Fruit fly (Drosophila melanogaster) whole organism, embryonic: Measurements from ENCODE around the gene CG1572.
A peak's percentile ranks its signal among the peaks of the same experiment; 100 is the strongest.

Experiments
- Antp ChIP-seq: fragments of 200-800 bp; sonication (Bioruptor generic); optimal IDR thresholded peaks from 3 replicates; lab custom pipeline; 2016; ENCODE audit warnings: missing biosample characterization, missing genetic modification characterization
- Atf3 ChIP-seq: fragments of 200-800 bp; sonication (Bioruptor generic); optimal IDR thresholded peaks from 3 replicates; lab custom pipeline; 2016; ENCODE audit warnings: missing biosample characterization, missing genetic modification characterization
- CG10147 ChIP-seq: fragments of 200-800 bp; sonication (Bioruptor generic); optimal IDR thresholded peaks from 2 replicates; lab custom pipeline; 2019; ENCODE audit warnings: missing biosample characterization, mild to moderate bottlenecking, missing genetic modification characterization, moderate library complexity
- CG1024 ChIP-seq: fragments of 200-800 bp; sonication (Bioruptor generic); IDR thresholded peaks from 2 replicates; pipeline ENCODE4 v1.3.6; 2022; ENCODE audit warnings: missing biosample characterization, missing genetic modification characterization
- CG10267 ChIP-seq: fragments of 200-800 bp; sonication (Bioruptor generic); optimal IDR thresholded peaks from 2 replicates; lab custom pipeline; 2018; ENCODE audit warnings: missing biosample characterization, mild to moderate bottlenecking, missing genetic modification characterization, moderate library complexity
- CG10366 ChIP-seq: fragments of 200-800 bp; sonication (Bioruptor generic); IDR thresholded peaks from 2 replicates; pipeline ENCODE4 v1.3.6; 2022; ENCODE audit warnings: missing biosample characterization, missing genetic modification characterization
- CG10654 ChIP-seq: fragments of 200-800 bp; sonication (Bioruptor generic); optimal IDR thresholded peaks from 2 replicates; lab custom pipeline; 2016; ENCODE audit warnings: missing biosample characterization, missing genetic modification characterization
- CG12155 ChIP-seq: fragments of 200-800 bp; sonication (Bioruptor generic); optimal IDR thresholded peaks from 3 replicates; lab custom pipeline; 2016; ENCODE audit warnings: missing biosample characterization, missing genetic modification characterization
- CG12769 ChIP-seq: fragments of 200-800 bp; sonication (Bioruptor generic); optimal IDR thresholded peaks from 2 replicates; lab custom pipeline; 2019; ENCODE audit warnings: missing biosample characterization, mild to moderate bottlenecking, missing genetic modification characterization, moderate library complexity
- CG14667 ChIP-seq: fragments of 200-800 bp; sonication (Bioruptor generic); IDR thresholded peaks from 2 replicates; pipeline ENCODE4 v1.3.6; 2022; ENCODE audit warnings: missing biosample characterization, missing genetic modification characterization
- CG15601 ChIP-seq: fragments of 200-800 bp; sonication (Bioruptor generic); optimal IDR thresholded peaks from 3 replicates; lab custom pipeline; 2019; ENCODE audit warnings: missing biosample characterization, mild to moderate bottlenecking, missing genetic modification characterization, moderate library complexity
- CG17186 ChIP-seq: fragments of 200-800 bp; sonication (Bioruptor generic); optimal IDR thresholded peaks from 3 replicates; lab custom pipeline; 2017; ENCODE audit warnings: missing biosample characterization, missing genetic modification reagents, missing genetic modification characterization
- CG18011 ChIP-seq: fragments of 200-800 bp; sonication (Bioruptor generic); optimal IDR thresholded peaks from 2 replicates; lab custom pipeline; 2017; ENCODE audit warnings: missing biosample characterization, missing genetic modification characterization, mild to moderate bottlenecking, moderate library complexity, missing genotype
- CG18262 ChIP-seq: fragments of 200-800 bp; optimal IDR thresholded peaks from 3 replicates; lab custom pipeline; 2019; ENCODE audit warnings: missing biosample characterization, mild to moderate bottlenecking, missing genetic modification characterization, moderate library complexity
- CG1832 ChIP-seq: fragments of 200-800 bp; sonication (Bioruptor generic); optimal IDR thresholded peaks from 2 replicates; lab custom pipeline; 2017; ENCODE audit warnings: missing biosample characterization, mild to moderate bottlenecking, missing genetic modification characterization, inconsistent platforms
- CG18476 ChIP-seq: fragments of 200-800 bp; sonication (Bioruptor generic); optimal IDR thresholded peaks from 2 replicates; lab custom pipeline; 2016; ENCODE audit warnings: missing biosample characterization, mild to moderate bottlenecking, missing genetic modification characterization
- CG3847 ChIP-seq: fragments of 200-800 bp; sonication (Bioruptor generic); IDR thresholded peaks from 2 replicates; pipeline ENCODE4 v1.3.6; 2022; ENCODE audit warnings: missing biosample characterization, missing genetic modification characterization
- CG4328 ChIP-seq: fragments of 200-800 bp; sonication (Bioruptor generic); optimal IDR thresholded peaks from 3 replicates; lab custom pipeline; 2017; ENCODE audit warnings: missing biosample characterization, missing genetic modification reagents, missing genetic modification characterization
- CG6654 ChIP-seq: fragments of 200-800 bp; sonication (Bioruptor generic); optimal IDR thresholded peaks from 2 replicates; lab custom pipeline; 2017; ENCODE audit warnings: missing biosample characterization, mild to moderate bottlenecking, missing genetic modification characterization
- CG6854 ChIP-seq: fragments of 200-800 bp; sonication (Bioruptor generic); optimal IDR thresholded peaks from 3 replicates; lab custom pipeline; 2017; ENCODE audit warnings: missing biosample characterization, mild to moderate bottlenecking, missing genetic modification characterization
- CG7839 ChIP-seq: fragments of 200-800 bp; sonication (Bioruptor generic); optimal IDR thresholded peaks from 3 replicates; lab custom pipeline; 2018; ENCODE audit warnings: missing biosample characterization, mild to moderate bottlenecking, missing genetic modification characterization, moderate library complexity
- CkIIα-i1 ChIP-seq: fragments of 200-800 bp; sonication (Bioruptor generic); IDR thresholded peaks from 2 replicates; pipeline ENCODE4 v1.3.6; 2022; ENCODE audit warnings: missing biosample characterization, missing genetic modification characterization
- Hr3 ChIP-seq: fragments of 200-800 bp; sonication (Bioruptor generic); optimal IDR thresholded peaks from 3 replicates; lab custom pipeline; 2016; ENCODE audit warnings: missing biosample characterization, missing genetic modification characterization
- Max ChIP-seq: fragments of 200-800 bp; sonication (Bioruptor generic); optimal IDR thresholded peaks from 2 replicates; lab custom pipeline; 2016; ENCODE audit warnings: missing biosample characterization, mild to moderate bottlenecking, missing genetic modification characterization
- Med ChIP-seq: fragments of 200-800 bp; sonication (Bioruptor generic); peaks from one replicate; lab custom pipeline; 2016; ENCODE audit warnings: missing biosample characterization, missing genetic modification characterization, mild to moderate bottlenecking, inconsistent platforms, moderate library complexity
- Mes4 ChIP-seq: fragments of 200-800 bp; sonication (Bioruptor generic); optimal IDR thresholded peaks from 2 replicates; lab custom pipeline; 2016; ENCODE audit warnings: missing biosample characterization, missing genetic modification characterization
- Mrtf ChIP-seq: fragments of 200-800 bp; sonication (Bioruptor generic); IDR thresholded peaks from 3 replicates; pipeline ENCODE4 v1.3.6; 2022; ENCODE audit warnings: missing biosample characterization, missing genetic modification characterization
- NC2α ChIP-seq: fragments of 200-800 bp; sonication (Bioruptor generic); optimal IDR thresholded peaks from 2 replicates; lab custom pipeline; 2016; ENCODE audit warnings: missing biosample characterization, missing genetic modification characterization
- Pdp1 ChIP-seq, 2 experiments: fragments of 200-800 bp; sonication (Bioruptor generic); optimal IDR thresholded peaks; 3 replicates each; lab custom pipeline; 2016; ENCODE audit warnings: missing biosample characterization in 2 of 2, missing genetic modification characterization in 2 of 2, mild to moderate bottlenecking in 1 of 2, moderate library complexity in 1 of 2
- abd-A ChIP-seq: fragments of 200-800 bp; sonication (Bioruptor generic); optimal IDR thresholded peaks from 3 replicates; lab custom pipeline; 2019; ENCODE audit warnings: missing biosample characterization, mild to moderate bottlenecking, missing genetic modification characterization, moderate library complexity
- btn ChIP-seq: fragments of 200-800 bp; sonication (Bioruptor generic); optimal IDR thresholded peaks from 2 replicates; lab custom pipeline; 2016; ENCODE audit warnings: missing biosample characterization, missing genetic modification characterization
- caup ChIP-seq: fragments of 200-800 bp; sonication (Bioruptor generic); optimal IDR thresholded peaks from 3 replicates; lab custom pipeline; 2017; ENCODE audit warnings: missing biosample characterization, mild to moderate bottlenecking, missing genetic modification characterization, moderate library complexity; ENCODE audit not compliant: severe bottlenecking
- crol ChIP-seq: fragments of 200-800 bp; sonication (Bioruptor generic); IDR thresholded peaks from 2 replicates; pipeline ENCODE4 v1.3.6; 2022; ENCODE audit warnings: missing biosample characterization, missing genetic modification characterization
- cwo ChIP-seq: fragments of 200-800 bp; sonication (Bioruptor generic); optimal IDR thresholded peaks from 3 replicates; lab custom pipeline; 2017; ENCODE audit warnings: missing biosample characterization, missing genetic modification characterization, mild to moderate bottlenecking, moderate library complexity, missing genetic modification reagents
- eve ChIP-seq, 2 experiments: fragments of >200 bp; optimal IDR thresholded peaks; 2 replicates each; lab custom pipeline; 2017; ENCODE audit warnings: missing biosample characterization in 2 of 2, missing genetic modification characterization in 2 of 2
- lola ChIP-seq, 3 experiments: fragments of >200 bp in 2 of 3; fragments of 200-800 bp in 1 of 3; sonication (Bioruptor generic) in 1 of 3; optimal IDR thresholded peaks; 2 replicates each; lab custom pipeline; 2017 to 2019; ENCODE audit warnings: missing biosample characterization in 3 of 3, missing genetic modification characterization in 3 of 3, mild to moderate bottlenecking in 1 of 3, moderate library complexity in 1 of 3
- mirr ChIP-seq: fragments of 200-800 bp; sonication (Bioruptor generic); optimal IDR thresholded peaks from 3 replicates; lab custom pipeline; 2018; ENCODE audit warnings: missing biosample characterization, mild to moderate bottlenecking, missing genetic modification characterization
- nerfin-1 ChIP-seq: fragments of 200-800 bp; sonication (Bioruptor generic); optimal IDR thresholded peaks from 3 replicates; lab custom pipeline; 2019; ENCODE audit warnings: missing biosample characterization, mild to moderate bottlenecking, missing genetic modification characterization, moderate library complexity
- nom ChIP-seq: fragments of 200-800 bp; sonication (Bioruptor generic); optimal IDR thresholded peaks from 2 replicates; lab custom pipeline; 2017; ENCODE audit warnings: missing biosample characterization, missing genetic modification characterization, mild to moderate bottlenecking, moderate library complexity, missing genetic modification reagents
- oc ChIP-seq: fragments of 200-800 bp; sonication (Bioruptor generic); optimal IDR thresholded peaks from 2 replicates; lab custom pipeline; 2018; ENCODE audit warnings: missing biosample characterization, mild to moderate bottlenecking, missing genetic modification characterization, moderate library complexity
- odd ChIP-seq: fragments of 200-800 bp; sonication (Bioruptor generic); optimal IDR thresholded peaks from 2 replicates; lab custom pipeline; 2017; ENCODE audit warnings: missing biosample characterization, mild to moderate bottlenecking, missing genetic modification characterization
- sisA ChIP-seq: fragments of 200-800 bp; sonication (Bioruptor generic); IDR thresholded peaks from 2 replicates; pipeline ENCODE4 v1.3.6; 2022; ENCODE audit warnings: missing biosample characterization, missing genetic modification characterization
- ssp ChIP-seq: fragments of 200-800 bp; sonication (Bioruptor generic); IDR thresholded peaks from 2 replicates; pipeline ENCODE4 v1.3.6; 2022; ENCODE audit warnings: missing biosample characterization, missing genetic modification characterization
- stc ChIP-seq: fragments of 200-800 bp; sonication (Bioruptor generic); IDR thresholded peaks from 2 replicates; pipeline ENCODE4 v1.3.6; 2022; ENCODE audit warnings: missing biosample characterization, missing genetic modification characterization
- usp ChIP-seq: fragments of >200 bp; optimal IDR thresholded peaks from 2 replicates; lab custom pipeline; 2017; ENCODE audit warnings: missing biosample characterization, missing genetic modification characterization
- wdn ChIP-seq: fragments of 200-800 bp; sonication (Bioruptor generic); IDR thresholded peaks from 2 replicates; pipeline ENCODE4 v1.3.6; 2022; ENCODE audit warnings: missing biosample characterization, missing genetic modification characterization
- zen2 ChIP-seq: fragments of 200-800 bp; sonication (Bioruptor generic); IDR thresholded peaks from 3 replicates; pipeline ENCODE4 v1.3.6; 2022; ENCODE audit warnings: missing biosample characterization, missing genetic modification characterization; ENCODE audit not compliant: partially characterized antibody

The CG1572 gene

DNA sequence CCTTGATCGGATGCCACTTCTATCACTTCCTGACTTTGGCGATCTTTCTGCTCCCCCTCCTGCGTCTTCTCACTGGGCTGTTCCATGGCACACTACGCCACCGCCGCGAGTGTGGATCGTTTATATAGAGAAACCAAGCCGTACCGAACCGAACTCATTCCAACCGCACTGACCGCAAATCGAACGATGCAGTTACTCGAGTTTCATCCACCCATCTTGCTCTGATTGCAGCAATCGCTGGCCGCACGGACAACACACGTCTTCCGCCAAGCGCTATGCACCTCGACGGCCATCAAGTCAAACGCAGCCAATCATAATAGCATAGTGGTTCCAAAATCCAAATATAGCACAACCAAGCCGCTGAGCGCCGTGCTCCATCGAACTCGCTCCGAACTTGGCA lies 25.6 kb upstream of the CG1572 start, which contains the start of gene pkm:
pkm (minus strand) TSS at position 101 of the 400 bp plus-strand sequence.
- TF ChIP-seq Med (GFP tag; lab: Kevin White, UChicago) = peak; percentile 32
- no peak for TF ChIP-seq CG17186 (GFP tag; lab: Kevin White, UChicago)

DNA sequence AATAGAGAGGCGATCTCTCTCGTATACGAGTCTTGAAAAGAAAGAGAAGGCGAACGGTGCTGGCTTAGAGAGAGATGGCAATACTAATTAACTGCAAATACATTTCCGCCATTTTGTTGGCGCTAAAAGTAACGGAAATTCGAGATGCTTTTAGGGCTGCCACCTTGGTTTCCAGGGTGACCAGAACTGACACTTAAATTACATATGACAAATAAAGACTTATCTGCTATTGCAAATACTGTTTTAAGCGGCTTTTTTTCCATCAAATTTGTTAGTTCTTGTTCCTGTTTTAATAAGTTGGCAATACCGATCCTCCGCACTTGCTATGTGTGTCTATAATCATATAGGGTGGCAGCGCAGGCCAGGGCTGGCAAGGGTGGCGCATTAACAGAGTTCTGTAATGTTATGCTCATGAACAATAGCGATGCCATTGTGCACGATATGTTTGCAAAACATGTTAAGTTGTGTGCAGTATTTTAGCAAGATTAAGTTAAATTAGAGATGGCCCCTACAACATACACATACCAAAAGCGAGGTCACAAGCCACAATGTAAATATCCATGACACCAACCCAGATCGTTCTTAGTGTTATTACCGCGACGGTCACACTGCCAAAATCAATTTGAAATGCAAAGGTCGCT lies 21.9 kb upstream of the CG1572 start, which contains the start of gene nod:
nod (plus strand) TSS at position 573 of the 641 bp plus-strand sequence.
- no peak for TF ChIP-seq crol (GFP tag; lab: Robert Waterston, UW)
- TF ChIP-seq CG7839 = no peak
- TF ChIP-seq NC2α = peak; percentile 41
- TF ChIP-seq CG10267 (tag; lab: Kevin White, UChicago) = peak; percentile 58
- TF ChIP-seq nom = no peak
- peak; percentile 55 for TF ChIP-seq CG18262 (tag; lab: Kevin White, UChicago)
- TF ChIP-seq mirr (GFP tag; lab: Kevin White, UChicago) = peak; percentile 42
- peak; percentile 25 for TF ChIP-seq CG18011 (GFP tag; lab: Kevin White, UChicago)
- peak; percentile 59 for TF ChIP-seq CG12155 (GFP tag; lab: Kevin White, UChicago)
- no peak for TF ChIP-seq stc
- peak; percentile 71 for TF ChIP-seq CG10654 (GFP tag; lab: Kevin White, UChicago)
- peak; percentile 23 for TF ChIP-seq CG4328 (GFP tag; lab: Kevin White, UChicago)
- TF ChIP-seq sisA (GFP tag; lab: Robert Waterston, UW) = peak; percentile 66
- TF ChIP-seq Mrtf (GFP tag; lab: Robert Waterston, UW) = 0 out of 3 replicates have a peak, but pooled peaks have one; percentile 31
- peak; percentile 15; the same call in 1 of the 2 replicates for TF ChIP-seq CG10366
- peak; percentile 27 for TF ChIP-seq wdn (GFP tag; lab: Robert Waterston, UW)
- TF ChIP-seq eve (GFP tag; optimal IDR thresholded peaks at IDR 0.05; lab: Kevin White, UChicago) = no peak
- no peak for TF ChIP-seq odd (GFP tag; lab: Kevin White, UChicago)
- no peak for TF ChIP-seq usp (GFP tag; lab: Kevin White, UChicago)
- TF ChIP-seq lola (GFP tag; optimal IDR thresholded peaks at IDR 0.05; lab: Kevin White, UChicago) = peak in 1 of 3 experiments; percentile 40
- TF ChIP-seq CG1024 (GFP tag; lab: Robert Waterston, UW) = no peak
- TF ChIP-seq CG14667 = no peak
- no peak for TF ChIP-seq CG15601
- TF ChIP-seq cwo (GFP tag; lab: Kevin White, UChicago) = peak; percentile 46
- peak; percentile 34 for TF ChIP-seq Atf3 (GFP tag; lab: Kevin White, UChicago)
- peak; percentile 62 for TF ChIP-seq CG3847 (GFP tag; lab: Robert Waterston, UW)
- TF ChIP-seq CkIIα-i1 (GFP tag; lab: Robert Waterston, UW) = no peak
- no peak for TF ChIP-seq btn (GFP tag; lab: Kevin White, UChicago)
- peak; percentile 73 for TF ChIP-seq CG12769 (tag; lab: Kevin White, UChicago)
- TF ChIP-seq CG6854 (GFP tag; lab: Kevin White, UChicago) = peak; percentile 20
- no peak for TF ChIP-seq CG6654 (GFP tag; lab: Kevin White, UChicago)
- peak; percentile 39 for TF ChIP-seq Hr3 (GFP tag; lab: Kevin White, UChicago)
- peak; percentile 59 to 64 for TF ChIP-seq Pdp1 (GFP tag; optimal IDR thresholded peaks at IDR 0.05; lab: Kevin White, UChicago)
- TF ChIP-seq nerfin-1 (tag; lab: Kevin White, UChicago) = peak; percentile 72
- peak; percentile 26; the same call in 1 of the 2 replicates for TF ChIP-seq ssp (GFP tag; lab: Robert Waterston, UW)
- TF ChIP-seq Mes4 (GFP tag; lab: Kevin White, UChicago) = peak; percentile 56
- TF ChIP-seq CG10147 = peak; percentile 43
- no peak for TF ChIP-seq Max (GFP tag; lab: Kevin White, UChicago)
- peak; percentile 57 for TF ChIP-seq CG1832 (GFP tag; lab: Kevin White, UChicago)
- TF ChIP-seq Antp = peak; percentile 75
- TF ChIP-seq oc (tag; lab: Kevin White, UChicago) = peak; percentile 8
- no peak for TF ChIP-seq abd-A (tag; lab: Kevin White, UChicago)
- TF ChIP-seq caup (GFP tag; lab: Kevin White, UChicago) = peak; percentile 68
- peak; percentile 43 for TF ChIP-seq CG18476 (GFP tag; lab: Kevin White, UChicago)
- TF ChIP-seq zen2 = no peak; the same call in 2 of the 3 replicates
